Fruit fly (Drosophila melanogaster): Measurements from ENCODE around the gene CG32532.

The CG32532 gene

dm6 chrX:19491984-19492584, 55.2 kb downstream of the CG32532 start, which contains the start of the genes pcm and ND-18 (continued):
- TF ChIP-seq CG4854 (GFP tag; optimal IDR thresholded peaks at IDR 0.05) (no peak), CG17829 (tag; optimal IDR thresholded peaks at IDR 0.05) (no peak), dm (GFP tag; optimal IDR thresholded peaks at IDR 0.05) (peak; percentile 27), CG3838 (GFP tag; optimal IDR thresholded peaks at IDR 0.05) (no peak), gro (GFP tag; optimal IDR thresholded peaks at IDR 0.05) (no peak), CG34224 (GFP tag; IDR thresholded peaks at IDR 0.05; ENCODE audit: partially characterized antibody) (0 out of 3 replicates have a peak, but pooled peaks have one; percentile 22), Elba2 (GFP tag; optimal IDR thresholded peaks at IDR 0.05) (peak; percentile 60), YL-1 (GFP tag; optimal IDR thresholded peaks at IDR 0.05) (peak; percentile 33), CG11504 (tag; optimal IDR thresholded peaks at IDR 0.05) (peak; percentile 96), CG1832 (GFP tag; optimal IDR thresholded peaks at IDR 0.05) (no peak), eyg (GFP tag; optimal IDR thresholded peaks at IDR 0.05) (no peak), CG17186 (GFP tag; optimal IDR thresholded peaks at IDR 0.05) (peak; percentile 41), CG31224 (GFP tag; IDR thresholded peaks at IDR 0.05) (no peak), CG7987 (GFP tag; optimal IDR thresholded peaks at IDR 0.05) (no peak), pnt (GFP tag; optimal IDR thresholded peaks at IDR 0.05) (no peak), CG4328 (GFP tag; optimal IDR thresholded peaks at IDR 0.05) (no peak), Rfx (GFP tag; IDR thresholded peaks at IDR 0.05) (no peak), CkIIα-i1 (GFP tag; IDR thresholded peaks at IDR 0.05) (no peak), CG6854 (GFP tag; optimal IDR thresholded peaks at IDR 0.05) (no peak), cato (GFP tag; optimal IDR thresholded peaks at IDR 0.05; ENCODE audit: borderline replicate concordance) (no peak), zfh1 (GFP tag; IDR thresholded peaks at IDR 0.05) (no peak), Ptx1 (GFP tag; IDR thresholded peaks at IDR 0.05) (no peak), Atf6 (GFP tag; IDR thresholded peaks at IDR 0.05) (no peak), CG13894 (tag; optimal IDR thresholded peaks at IDR 0.05) (no peak), sens (GFP tag) (peak; percentile 76), HmgD (GFP tag; optimal IDR thresholded peaks at IDR 0.05) (no peak), Mes4 (GFP tag; optimal IDR thresholded peaks at IDR 0.05) (no peak), aop (GFP tag; IDR thresholded peaks at IDR 0.05) (no peak), CG6254 (GFP tag; optimal IDR thresholded peaks at IDR 0.05) (no peak), hbn (GFP tag; IDR thresholded peaks at IDR 0.05; ENCODE audit: partially characterized antibody) (0 out of 2 replicates have a peak, but pooled peaks have one; percentile 11), HLHmδ (GFP tag; optimal IDR thresholded peaks at IDR 0.05) (no peak), Sry-δ (GFP tag; optimal IDR thresholded peaks at IDR 0.05) (peak; percentile 64), Dip3 (GFP tag; optimal IDR thresholded peaks at IDR 0.05) (no peak), zf30C (GFP tag; optimal IDR thresholded peaks at IDR 0.05) (no peak), disco-r (GFP tag; optimal IDR thresholded peaks at IDR 0.05) (no peak), Dp (GFP tag; optimal IDR thresholded peaks at IDR 0.05) (peak; percentile 65), Six4 (GFP tag; optimal IDR thresholded peaks at IDR 0.05) (no peak), H15 (GFP tag; IDR thresholded peaks at IDR 0.05) (no peak), CG7271 (tag; optimal IDR thresholded peaks at IDR 0.05) (no peak), ATbp (GFP tag; optimal IDR thresholded peaks at IDR 0.05) (no peak), CG7745 (tag; optimal IDR thresholded peaks at IDR 0.05) (no peak), Bgb (GFP tag; IDR thresholded peaks at IDR 0.05; ENCODE audit: partially characterized antibody) (peak; percentile 6; the same call in 1 of the 2 replicates), CG18262 (tag; optimal IDR thresholded peaks at IDR 0.05) (no peak), phol (tag; optimal IDR thresholded peaks at IDR 0.05) (peak; percentile 35), MBD-R2 (GFP tag; IDR thresholded peaks at IDR 0.05) (peak; percentile 79), jigr1 (GFP tag; IDR thresholded peaks at IDR 0.05) (no peak), CG15073 (GFP tag; optimal IDR thresholded peaks at IDR 0.05) (no peak), az2 (GFP tag; optimal IDR thresholded peaks at IDR 0.05) (no peak), Meics (GFP tag; optimal IDR thresholded peaks at IDR 0.05) (no peak), lilli (GFP tag; optimal IDR thresholded peaks at IDR 0.05) (peak; percentile 31), CG14667 (GFP tag; IDR thresholded peaks at IDR 0.05) (no peak)

Data from whole organism, embryonic.